Worm (Caenorhabditis elegans) whole organism, L1 larva: ENCODE data around the gene CC8.2.

Experiments
- C04F5.9 ChIP-seq: sonication (generic microtip); optimal IDR thresholded peaks from 2 replicates; lab custom pipeline; 2016; ENCODE audit warnings: missing genetic modification characterization, missing compliant biosample characterization
- C34B4.2 ChIP-seq: sonication (generic microtip); optimal IDR thresholded peaks from 2 replicates; lab custom pipeline; 2017; ENCODE audit warnings: mild to moderate bottlenecking, missing genetic modification characterization, missing compliant biosample characterization
- F16B12.6 ChIP-seq: fragments of 150-350 bp; optimal IDR thresholded peaks from 2 replicates; lab custom pipeline; 2014; ENCODE audit warnings: missing biosample characterization, missing genetic modification characterization
- Y116A8C.19 ChIP-seq: sonication (generic microtip); optimal IDR thresholded peaks from 2 replicates; lab custom pipeline; 2016; ENCODE audit warnings: missing compliant biosample characterization, missing genetic modification characterization, borderline replicate concordance
- aha-1 ChIP-seq: fragments of 150-350 bp; optimal IDR thresholded peaks from 2 replicates; lab custom pipeline; 2014; ENCODE audit warnings: missing biosample characterization, missing genetic modification characterization
- alr-1 ChIP-seq: fragments of 200-800 bp; sonication (Bioruptor generic); optimal IDR thresholded peaks from 2 replicates; lab custom pipeline; 2018; ENCODE audit warnings: borderline replicate concordance, mild to moderate bottlenecking, missing genetic modification characterization, missing compliant biosample characterization
- ama-1 ChIP-seq: fragments of 150-350 bp; optimal IDR thresholded peaks from 2 replicates; lab custom pipeline; 2014
- ceh-8 ChIP-seq: fragments of 200-800 bp; sonication (Bioruptor generic); optimal IDR thresholded peaks from 2 replicates; lab custom pipeline; 2018; ENCODE audit warnings: mild to moderate bottlenecking, missing genetic modification characterization, moderate library complexity, missing compliant biosample characterization
- ceh-82 ChIP-seq, 3 experiments: fragments of 150-350 bp in 1 of 3; sonication (generic microtip) in 2 of 3; optimal IDR thresholded peaks; 2 replicates each; lab custom pipeline; 2014 to 2017; ENCODE audit warnings: missing biosample characterization in 3 of 3, missing genetic modification characterization in 3 of 3
- ces-1 ChIP-seq: fragments of 150-350 bp; optimal IDR thresholded peaks from 2 replicates; lab custom pipeline; 2014; ENCODE audit warnings: missing biosample characterization, missing genetic modification reagents, missing genetic modification characterization
- dpl-1 ChIP-seq, 3 experiments: fragments of 150-350 bp in 2 of 3; sonication (generic microtip) in 1 of 3; optimal IDR thresholded peaks; 2 replicates each; lab custom pipeline; 2014 to 2017; ENCODE audit warnings: missing biosample characterization in 3 of 3, missing genetic modification characterization in 3 of 3, missing genetic modification reagents in 3 of 3
- dsc-1 ChIP-seq: sonication (generic microtip); optimal IDR thresholded peaks from 2 replicates; lab custom pipeline; 2016; ENCODE audit warnings: mild to moderate bottlenecking, missing genetic modification characterization, missing compliant biosample characterization
- efl-1 ChIP-seq, 4 experiments: fragments of 150-350 bp; optimal IDR thresholded peaks in 3 of 4; peaks in 1 of 4; 1 replicate in 1 of 4; 2 replicates in 3 of 4; lab custom pipeline; 2014; ENCODE audit warnings: missing biosample characterization in 2 of 4, missing genetic modification characterization in 2 of 4, missing genetic modification reagents in 2 of 4
- efl-3 ChIP-seq: fragments of 200-800 bp; sonication (Bioruptor generic); optimal IDR thresholded peaks from 2 replicates; lab custom pipeline; 2018; ENCODE audit warnings: mild to moderate bottlenecking, missing genetic modification characterization, missing compliant biosample characterization
- elt-2 ChIP-seq: sonication (generic microtip); optimal IDR thresholded peaks from 2 replicates; lab custom pipeline; 2016; ENCODE audit warnings: missing genetic modification characterization, mild to moderate bottlenecking, inconsistent platforms, missing compliant biosample characterization, missing genetic modification reagents
- elt-3 ChIP-seq, 6 experiments: fragments of 150-350 bp in 1 of 6; sonication (generic microtip); optimal IDR thresholded peaks; 2 replicates each; lab custom pipeline; 2017 to 2018; ENCODE audit warnings: missing biosample characterization in 6 of 6, missing genetic modification characterization in 6 of 6, inconsistent platforms in 1 of 6
- ets-5 ChIP-seq: fragments of 200-800 bp; sonication (Bioruptor generic); IDR thresholded peaks from 2 replicates; pipeline ENCODE4 v1.3.6; 2022; ENCODE audit warnings: missing genetic modification characterization, missing compliant biosample characterization
- fkh-4 ChIP-seq: sonication (generic microtip); optimal IDR thresholded peaks from 2 replicates; lab custom pipeline; 2016; ENCODE audit warnings: missing compliant biosample characterization, missing genetic modification characterization, borderline replicate concordance
- fkh-8 ChIP-seq: sonication (generic microtip); optimal IDR thresholded peaks from 2 replicates; lab custom pipeline; 2016; ENCODE audit warnings: mild to moderate bottlenecking, missing genetic modification characterization, missing compliant biosample characterization
- grh-1 ChIP-seq: fragments of 200-800 bp; sonication (Bioruptor generic); IDR thresholded peaks from 2 replicates; pipeline ENCODE4 v1.3.6; 2022; ENCODE audit warnings: missing genetic modification reagents, missing genetic modification characterization, missing compliant biosample characterization
- hlh-17 ChIP-seq: fragments of 200-800 bp; sonication (Bioruptor generic); optimal IDR thresholded peaks from 2 replicates; lab custom pipeline; 2018; ENCODE audit warnings: missing genetic modification characterization, mild to moderate bottlenecking, missing compliant biosample characterization, moderate library complexity, borderline replicate concordance
- hlh-4 ChIP-seq: sonication (generic microtip); optimal IDR thresholded peaks from 2 replicates; lab custom pipeline; 2016; ENCODE audit warnings: mild to moderate bottlenecking, missing genetic modification characterization, missing compliant biosample characterization
- hpl-2 ChIP-seq: fragments of 150-350 bp; optimal IDR thresholded peaks from 2 replicates; lab custom pipeline; 2014; ENCODE audit warnings: missing biosample characterization, missing genetic modification reagents, missing genetic modification characterization
- lin-14 ChIP-seq: fragments of 200-800 bp; sonication (Bioruptor generic); optimal IDR thresholded peaks from 2 replicates; lab custom pipeline; 2018; ENCODE audit warnings: mild to moderate bottlenecking, missing genetic modification characterization, moderate library complexity, missing compliant biosample characterization
- lin-15B ChIP-seq: fragments of 150-350 bp; sonication (generic microtip); optimal IDR thresholded peaks from 3 replicates; lab custom pipeline; 2014; ENCODE audit warnings: missing biosample characterization, missing genetic modification characterization
- lin-35 ChIP-seq, 2 experiments: fragments of 150-350 bp; optimal IDR thresholded peaks; 2 replicates each; lab custom pipeline; 2014; ENCODE audit warnings: missing biosample characterization in 2 of 2, missing genetic modification characterization in 2 of 2, missing genetic modification reagents in 2 of 2
- lin-39 ChIP-seq: fragments of 150-350 bp; optimal IDR thresholded peaks from 2 replicates; lab custom pipeline; 2014; ENCODE audit warnings: missing biosample characterization, missing genetic modification reagents, missing genetic modification characterization
- mdl-1 ChIP-seq, 2 experiments: fragments of 150-350 bp; optimal IDR thresholded peaks; 2 replicates each; lab custom pipeline; 2014 to 2017; ENCODE audit warnings: missing biosample characterization in 2 of 2, missing genetic modification characterization in 2 of 2, inconsistent platforms in 1 of 2
- mep-1 ChIP-seq: fragments of 150-350 bp; optimal IDR thresholded peaks from 2 replicates; lab custom pipeline; 2014; ENCODE audit warnings: missing biosample characterization, missing genetic modification characterization
- nhr-28 ChIP-seq: fragments of 150-350 bp; optimal IDR thresholded peaks from 2 replicates; lab custom pipeline; 2014; ENCODE audit warnings: missing biosample characterization, missing genetic modification characterization
- nhr-47 ChIP-seq: sonication (generic microtip); optimal IDR thresholded peaks from 2 replicates; lab custom pipeline; 2016; ENCODE audit warnings: mild to moderate bottlenecking, missing genetic modification characterization, moderate library complexity, missing compliant biosample characterization
- nhr-76 ChIP-seq: sonication (generic microtip); optimal IDR thresholded peaks from 2 replicates; lab custom pipeline; 2017; ENCODE audit warnings: missing biosample characterization, missing genetic modification characterization
- nhr-77 ChIP-seq: fragments of 150-350 bp; optimal IDR thresholded peaks from 2 replicates; lab custom pipeline; 2014; ENCODE audit warnings: missing biosample characterization, missing genetic modification characterization
- nhr-84 ChIP-seq: sonication (generic microtip); optimal IDR thresholded peaks from 2 replicates; lab custom pipeline; 2017; ENCODE audit warnings: missing biosample characterization, missing genetic modification characterization
- nhr-85 ChIP-seq: sonication (generic microtip); peaks from one replicate; lab custom pipeline; 2016; ENCODE audit warnings: missing genetic modification characterization, inconsistent platforms, missing compliant biosample characterization
- nhr-90 ChIP-seq: sonication (generic microtip); optimal IDR thresholded peaks from 2 replicates; lab custom pipeline; 2016; ENCODE audit warnings: mild to moderate bottlenecking, missing genetic modification characterization, missing compliant biosample characterization; ENCODE audit not compliant: poor library complexity
- pag-3 ChIP-seq: sonication (generic microtip); optimal IDR thresholded peaks from 2 replicates; lab custom pipeline; 2017; ENCODE audit warnings: missing genetic modification characterization, mild to moderate bottlenecking, missing compliant biosample characterization, antibody characterized with exemption, borderline replicate concordance; ENCODE audit not compliant: insufficient read depth
- pax-3 ChIP-seq: fragments of 200-800 bp; sonication (Bioruptor generic); optimal IDR thresholded peaks from 2 replicates; lab custom pipeline; 2018; ENCODE audit warnings: mild to moderate bottlenecking, missing genetic modification characterization, moderate library complexity, missing compliant biosample characterization
- pqm-1 ChIP-seq: sonication (generic microtip); optimal IDR thresholded peaks from 3 replicates; lab custom pipeline; 2017; ENCODE audit warnings: missing biosample characterization, missing genetic modification characterization
- skn-1 ChIP-seq: fragments of 150-350 bp; optimal IDR thresholded peaks from 2 replicates; lab custom pipeline; 2014; ENCODE audit warnings: missing biosample characterization, missing genetic modification characterization
- snu-23 ChIP-seq: sonication (generic microtip); optimal IDR thresholded peaks from 2 replicates; lab custom pipeline; 2016; ENCODE audit warnings: missing genetic modification characterization, missing compliant biosample characterization
- sox-4 ChIP-seq: sonication (generic microtip); optimal IDR thresholded peaks from 2 replicates; lab custom pipeline; 2016; ENCODE audit warnings: missing genetic modification characterization, missing compliant biosample characterization
- sptf-1 ChIP-seq: fragments of 150-350 bp; optimal IDR thresholded peaks from 2 replicates; lab custom pipeline; 2014; ENCODE audit warnings: missing biosample characterization, missing genetic modification characterization
- unc-130 ChIP-seq: fragments of 150-350 bp; optimal IDR thresholded peaks from 2 replicates; lab custom pipeline; 2017; ENCODE audit warnings: missing biosample characterization, missing genetic modification characterization, inconsistent platforms
- unc-30 ChIP-seq: sonication (generic microtip); optimal IDR thresholded peaks from 2 replicates; lab custom pipeline; 2017; ENCODE audit warnings: missing biosample characterization, missing genetic modification characterization
- unc-86 ChIP-seq: sonication (generic microtip); optimal IDR thresholded peaks from 2 replicates; lab custom pipeline; 2016; ENCODE audit warnings: missing genetic modification characterization, missing compliant biosample characterization
- unc-98 ChIP-seq: fragments of 200-800 bp; sonication (Bioruptor generic); IDR thresholded peaks from 2 replicates; pipeline ENCODE4 v1.3.6; 2022; ENCODE audit warnings: missing genetic modification characterization, missing compliant biosample characterization
- vab-15 ChIP-seq: sonication (generic microtip); optimal IDR thresholded peaks from 2 replicates; lab custom pipeline; 2017; ENCODE audit warnings: missing genotype, mild to moderate bottlenecking, missing genetic modification characterization, missing compliant biosample characterization
- xbp-1 ChIP-seq: sonication (generic microtip); optimal IDR thresholded peaks from 2 replicates; lab custom pipeline; 2016; ENCODE audit warnings: missing genetic modification characterization, missing compliant biosample characterization
- zag-1 ChIP-seq: fragments of 150-350 bp; optimal IDR thresholded peaks from 2 replicates; lab custom pipeline; 2014; ENCODE audit warnings: missing biosample characterization, missing genetic modification characterization
- zip-4 ChIP-seq: fragments of 200-800 bp; sonication (Bioruptor generic); optimal IDR thresholded peaks from 2 replicates; lab custom pipeline; 2018; ENCODE audit warnings: mild to moderate bottlenecking, missing genetic modification characterization, moderate library complexity, missing compliant biosample characterization
- ztf-4 ChIP-seq: fragments of 150-350 bp; optimal IDR thresholded peaks from 2 replicates; lab custom pipeline; 2014; ENCODE audit warnings: missing biosample characterization, missing genetic modification characterization

The CC8.2 gene

ce11 chrIV:3654214-3654613, 5.7 kb upstream of the CC8.2 start (continued):
- TF ChIP-seq ces-1 (no peak), mdl-1 (tag; optimal IDR thresholded peaks at IDR 0.05; lab: Kevin White, UChicago) (peak in 1 of 2 experiments; percentile 90), xbp-1 (tag; lab: Kevin White, UChicago) (peak; percentile 36), unc-98 (peak; percentile 63; the same call in 1 of the 2 replicates), snu-23 (GFP tag; lab: Kevin White, UChicago) (peak; percentile 87), ama-1 (lab: Kevin White, UChicago) (no peak), alr-1 (no peak), hlh-17 (no peak), nhr-76 (tag; lab: Kevin White, UChicago) (no peak), vab-15 (tag; lab: Kevin White, UChicago) (no peak), elt-2 (tag; lab: Kevin White, UChicago) (no peak), unc-86 (no peak), sptf-1 (tag; lab: Kevin White, UChicago) (no peak), unc-30 (tag; lab: Kevin White, UChicago) (no peak), C04F5.9 (tag; lab: Kevin White, UChicago) (no peak), Y116A8C.19 (tag; lab: Kevin White, UChicago) (no peak), nhr-47 (tag; lab: Kevin White, UChicago) (peak; percentile 70), zip-4 (GFP tag; lab: Kevin White, UChicago) (no peak), dsc-1 (tag; lab: Kevin White, UChicago) (peak; percentile 17), efl-1 (optimal IDR thresholded peaks at IDR 0.05; lab: Kevin White, UChicago) (peak; percentile 11 to 39), efl-1 (GFP tag; optimal IDR thresholded peaks at IDR 0.05 in 1 of 2; lab: Kevin White, UChicago) (peak; percentile 2 to 86), skn-1 (peak; percentile 18), nhr-84 (tag; lab: Kevin White, UChicago) (no peak), fkh-8 (tag; lab: Kevin White, UChicago) (no peak), efl-3 (GFP tag; lab: Kevin White, UChicago) (no peak), lin-35 (GFP tag; optimal IDR thresholded peaks at IDR 0.05; lab: Kevin White, UChicago) (peak in 1 of 2 experiments; percentile 45), sox-4 (tag; lab: Kevin White, UChicago) (no peak), zag-1 (tag; lab: Kevin White, UChicago) (no peak), aha-1 (tag; lab: Kevin White, UChicago) (no peak), C34B4.2 (tag; lab: Kevin White, UChicago) (no peak), pag-3 (tag; lab: Kevin White, UChicago) (no peak), ztf-4 (tag; lab: Kevin White, UChicago) (peak; percentile 70), dpl-1 (GFP tag; optimal IDR thresholded peaks at IDR 0.05; lab: Kevin White, UChicago) (peak in 2 of 3 experiments; percentile 15), unc-130 (tag; lab: Kevin White, UChicago) (peak; percentile 84), nhr-85 (tag; lab: Kevin White, UChicago) (peak; percentile 84), mep-1 (tag; lab: Kevin White, UChicago) (no peak), elt-3 (tag; optimal IDR thresholded peaks at IDR 0.05; lab: Kevin White, UChicago) (peak in 2 of 6 experiments; percentile 24 to 25), hlh-4 (no peak), fkh-4 (tag; lab: Kevin White, UChicago) (no peak), F16B12.6 (no peak), grh-1 (GFP tag; lab: Robert Waterston, UW) (peak; percentile 60), nhr-77 (tag; lab: Kevin White, UChicago) (peak; percentile 27), pqm-1 (tag; lab: Kevin White, UChicago) (no peak), lin-15B (tag; lab: Kevin White, UChicago) (no peak), nhr-28 (no peak), ets-5 (GFP tag; lab: Robert Waterston, UW) (no peak), pax-3 (tag; lab: Kevin White, UChicago) (peak; percentile 15), ceh-8 (GFP tag; lab: Kevin White, UChicago) (no peak), lin-14 (GFP tag; lab: Kevin White, UChicago) (peak; percentile 91), hpl-2 (GFP tag; lab: Kevin White, UChicago) (no peak), lin-39 (tag; lab: Kevin White, UChicago) (peak; percentile 3), nhr-90 (tag; lab: Kevin White, UChicago) (peak; percentile 63), ceh-82 (tag; optimal IDR thresholded peaks at IDR 0.05; lab: Kevin White, UChicago) (peak in 1 of 3 experiments; percentile 2)
